Worm (Caenorhabditis elegans) whole organism, L3 larva: ENCODE data around the gene Y38F2AR.12.

Experiments
- R02D3.7 ChIP-seq: fragments of 150-350 bp; optimal IDR thresholded peaks from 2 replicates; lab custom pipeline; 2014; ENCODE audit warnings: missing biosample characterization, missing genetic modification characterization
- ZK546.5 ChIP-seq: sonication (generic microtip); optimal IDR thresholded peaks from 2 replicates; lab custom pipeline; 2017; ENCODE audit warnings: missing biosample characterization, missing genetic modification characterization
- aly-2 ChIP-seq: fragments of 150-350 bp; optimal IDR thresholded peaks from 2 replicates; lab custom pipeline; 2014; ENCODE audit warnings: missing biosample characterization, missing genetic modification characterization
- ceh-16 ChIP-seq: sonication (generic microtip); optimal IDR thresholded peaks from 2 replicates; lab custom pipeline; 2017; ENCODE audit warnings: missing biosample characterization, missing genetic modification characterization
- egl-27 ChIP-seq: sonication (generic microtip); optimal IDR thresholded peaks from 4 replicates; lab custom pipeline; 2017; ENCODE audit warnings: missing biosample characterization, missing genetic modification reagents, missing genetic modification characterization
- egl-5 ChIP-seq: fragments of 150-350 bp; optimal IDR thresholded peaks from 2 replicates; lab custom pipeline; 2017; ENCODE audit warnings: missing biosample characterization, missing genetic modification reagents, missing genetic modification characterization, inconsistent platforms
- elt-1 ChIP-seq: fragments of 150-350 bp; optimal IDR thresholded peaks from 2 replicates; lab custom pipeline; 2014; ENCODE audit warnings: missing biosample characterization, missing genetic modification characterization
- elt-2 ChIP-seq: sonication (generic microtip); optimal IDR thresholded peaks from 2 replicates; lab custom pipeline; 2016; ENCODE audit warnings: missing genetic modification reagents, mild to moderate bottlenecking, missing genetic modification characterization, missing compliant biosample characterization
- eor-1 ChIP-seq, 2 experiments: fragments of 150-350 bp; optimal IDR thresholded peaks; 2 replicates each; lab custom pipeline; 2014 to 2018; ENCODE audit warnings: missing biosample characterization in 2 of 2, missing genetic modification characterization in 2 of 2
- fos-1 ChIP-seq: fragments of 150-350 bp; optimal IDR thresholded peaks from 2 replicates; lab custom pipeline; 2014; ENCODE audit warnings: missing biosample characterization, missing genetic modification characterization
- lin-15B ChIP-seq: fragments of 150-350 bp; optimal IDR thresholded peaks from 2 replicates; lab custom pipeline; 2014; ENCODE audit warnings: missing biosample characterization, missing genetic modification characterization
- lsy-12 ChIP-seq: sonication (generic microtip); optimal IDR thresholded peaks from 2 replicates; lab custom pipeline; 2016; ENCODE audit warnings: mild to moderate bottlenecking, missing genetic modification characterization, missing compliant biosample characterization
- nfya-1 ChIP-seq: sonication (generic microtip); optimal IDR thresholded peaks from 2 replicates; lab custom pipeline; 2017; ENCODE audit warnings: missing genetic modification characterization, mild to moderate bottlenecking, missing compliant biosample characterization, antibody characterized with exemption, moderate library complexity; ENCODE audit not compliant: insufficient read depth
- nhr-11 ChIP-seq: fragments of 150-350 bp; optimal IDR thresholded peaks from 2 replicates; lab custom pipeline; 2014; ENCODE audit warnings: missing biosample characterization, missing genetic modification characterization
- nhr-12 ChIP-seq: fragments of 150-350 bp; optimal IDR thresholded peaks from 2 replicates; lab custom pipeline; 2014; ENCODE audit warnings: missing biosample characterization, missing genetic modification characterization
- nhr-25 ChIP-seq: sonication (generic microtip); optimal IDR thresholded peaks from 2 replicates; lab custom pipeline; 2017; ENCODE audit warnings: missing biosample characterization, missing genetic modification characterization
- nhr-77 ChIP-seq: fragments of 150-350 bp; optimal IDR thresholded peaks from 2 replicates; lab custom pipeline; 2014; ENCODE audit warnings: missing biosample characterization, missing genetic modification characterization
- pha-4 ChIP-seq: fragments of 150-350 bp; optimal IDR thresholded peaks from 2 replicates; lab custom pipeline; 2014; ENCODE audit warnings: missing biosample characterization, missing genetic modification reagents, missing genetic modification characterization
- sea-2 ChIP-seq: fragments of 150-350 bp; sonication (generic microtip); optimal IDR thresholded peaks from 4 replicates; lab custom pipeline; 2014; ENCODE audit warnings: missing biosample characterization, missing genetic modification reagents, missing genetic modification characterization
- skn-1 ChIP-seq: fragments of 150-350 bp; optimal IDR thresholded peaks from 2 replicates; lab custom pipeline; 2014; ENCODE audit warnings: missing biosample characterization, missing genetic modification characterization
- tbx-2 ChIP-seq: sonication (generic microtip); optimal IDR thresholded peaks from 2 replicates; lab custom pipeline; 2016; ENCODE audit warnings: mild to moderate bottlenecking, missing genetic modification characterization, missing compliant biosample characterization
- zag-1 ChIP-seq: fragments of 150-350 bp; optimal IDR thresholded peaks from 2 replicates; lab custom pipeline; 2014; ENCODE audit warnings: missing biosample characterization, missing genetic modification characterization
- ztf-4 ChIP-seq: fragments of 150-350 bp; optimal IDR thresholded peaks from 2 replicates; lab custom pipeline; 2014; ENCODE audit warnings: missing biosample characterization, missing genetic modification characterization

The Y38F2AR.12 gene

DNA sequence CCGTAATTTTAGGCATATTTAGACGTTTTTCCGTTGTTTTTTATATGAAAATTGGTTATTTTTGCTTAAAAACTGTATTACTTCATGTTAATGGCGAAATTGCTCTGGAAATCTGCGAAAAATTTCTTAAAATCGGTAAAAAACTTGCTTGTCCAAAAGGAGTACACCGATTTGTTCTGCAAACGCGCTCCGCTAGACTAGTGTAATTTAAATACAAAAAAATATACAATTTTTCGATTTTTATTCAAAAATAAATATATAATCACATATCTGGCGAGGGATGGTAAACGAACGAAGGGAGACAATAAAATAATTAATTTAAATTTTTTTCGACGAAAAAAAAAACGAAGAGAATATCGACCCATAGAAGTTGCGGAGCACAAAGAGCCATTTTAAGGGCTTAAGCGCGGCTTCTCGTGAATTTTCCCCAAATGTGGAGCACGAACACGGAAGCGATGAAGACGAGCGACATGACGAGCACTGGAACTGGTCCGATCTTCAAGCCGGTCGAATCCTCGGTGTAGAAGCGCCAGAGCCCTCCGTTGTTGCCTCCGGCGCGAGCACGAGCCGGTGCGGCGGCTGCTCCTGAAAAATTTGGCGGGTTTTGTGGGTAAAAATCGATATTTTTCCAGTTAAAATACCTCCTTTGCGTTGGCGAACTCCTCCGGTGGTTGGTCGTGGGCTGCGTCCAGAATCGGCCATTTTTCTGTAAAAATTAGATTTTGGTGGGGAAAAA, 24.1 kb downstream of the Y38F2AR.12 start, which contains the start of gene sec-61.B:
Gene sec-61.B, minus strand, starts transcription at position 706 of the 736 bp plus-strand sequence.
- TF ChIP-seq ztf-4, result no peak
- TF ChIP-seq lin-15B (tag; lab: Kevin White, UChicago), result peak; percentile 24
- TF ChIP-seq elt-1, result no peak
- TF ChIP-seq nhr-77, result no peak
- no peak for TF ChIP-seq egl-27
- no peak for TF ChIP-seq ZK546.5 (tag; lab: Kevin White, UChicago)
- TF ChIP-seq nfya-1 (tag; lab: Kevin White, UChicago), result peak; percentile 14
- peak; percentile 20 for TF ChIP-seq pha-4 (tag; lab: Kevin White, UChicago)
- no peak for TF ChIP-seq zag-1 (tag; lab: Kevin White, UChicago)

DNA sequence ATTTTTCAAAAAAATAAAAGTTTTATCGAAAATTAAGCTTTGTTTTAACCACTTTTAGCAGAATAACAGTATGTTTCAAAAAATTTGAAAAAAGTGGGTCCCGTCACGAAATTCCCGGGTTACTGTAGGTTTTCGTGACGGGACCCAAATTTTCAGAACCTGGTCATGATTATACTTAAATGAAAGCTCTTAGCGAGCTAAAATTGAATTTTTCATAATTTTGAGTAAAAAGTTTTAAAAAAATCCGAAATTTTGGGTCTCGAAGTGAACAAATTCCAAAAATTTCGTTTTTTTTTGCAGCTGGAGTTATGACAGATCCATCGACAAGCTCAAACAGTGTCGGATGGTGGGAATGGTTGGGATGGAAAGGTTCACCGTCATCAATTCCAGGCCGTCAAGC, 28.5 kb downstream of the Y38F2AR.12 start, which contains the start of gene Y38F2AR.3:
Gene Y38F2AR.3, plus strand, starts transcription at position 301 of the 400 bp plus-strand sequence.
- TF ChIP-seq sea-2 (no peak), nhr-77 (no peak), nhr-11 (tag; lab: Kevin White, UChicago) (no peak), skn-1 (no peak), elt-1 (no peak), nhr-25 (tag; lab: Kevin White, UChicago) (no peak), egl-5 (tag; lab: Kevin White, UChicago) (no peak), fos-1 (tag; lab: Kevin White, UChicago) (no peak), eor-1 (tag; optimal IDR thresholded peaks at IDR 0.05; lab: Kevin White, UChicago) (no peak), lsy-12 (no peak), nhr-12 (no peak), aly-2 (tag; lab: Kevin White, UChicago) (no peak), elt-2 (no peak), tbx-2 (no peak), R02D3.7 (tag; lab: Kevin White, UChicago) (no peak), nfya-1 (tag; lab: Kevin White, UChicago) (no peak), ceh-16 (tag; lab: Kevin White, UChicago) (no peak), lin-15B (tag; lab: Kevin White, UChicago) (no peak)
